Worm (Caenorhabditis elegans): ENCODE results near the gene clec-29.

DNA sequence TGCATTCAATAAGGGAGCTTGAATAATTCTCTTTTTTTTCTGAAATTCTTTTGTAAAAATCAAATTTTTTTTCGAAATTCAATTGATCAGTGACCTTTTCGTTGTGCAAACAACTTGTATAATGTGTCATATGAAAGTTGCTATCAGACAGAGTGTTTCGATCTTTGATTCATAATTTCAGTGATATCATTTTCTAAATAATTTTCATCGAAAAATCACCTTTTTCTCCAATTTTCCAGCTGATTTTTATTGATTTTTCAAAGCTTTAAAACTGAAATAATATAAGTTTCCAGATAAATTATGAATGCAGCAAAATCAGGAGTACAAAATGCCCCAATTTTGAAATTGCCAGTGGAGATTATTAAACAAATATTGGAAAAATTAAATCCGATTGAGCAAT is 10.6 kb downstream of the clec-29 start, which contains the start of gene fbxa-127:
- TF ChIP-seq skn-1 (tag; optimal IDR thresholded peaks at IDR 0.05) (no peak), elt-3 (tag; optimal IDR thresholded peaks at IDR 0.05) (no peak), nhr-11 (tag; optimal IDR thresholded peaks at IDR 0.05) (no peak), jun-1 (tag; optimal IDR thresholded peaks at IDR 0.05) (no peak), nfya-1 (tag; optimal IDR thresholded peaks at IDR 0.05; ENCODE audit: insufficient read depth) (no peak), ceh-28 (tag; optimal IDR thresholded peaks at IDR 0.05) (no peak), tbx-2 (tag; optimal IDR thresholded peaks at IDR 0.05) (no peak), ceh-82 (tag; optimal IDR thresholded peaks at IDR 0.05) (no peak), zag-1 (tag; optimal IDR thresholded peaks at IDR 0.05) (no peak), unc-39 (tag; optimal IDR thresholded peaks at IDR 0.05) (no peak), R02D3.7 (tag; optimal IDR thresholded peaks at IDR 0.05) (no peak)

Data from whole organism, L3 larva.